Worm (Caenorhabditis elegans) whole organism, L2 larva: ENCODE measurements around the gene nhr-159.

Source experiments
- C34F6.9 ChIP-seq: fragments of 150-350 bp; optimal IDR thresholded peaks from 2 replicates; lab custom pipeline; 2014; ENCODE audit warnings: missing biosample characterization, missing genetic modification characterization
- F13H6.1 ChIP-seq: sonication (generic microtip); optimal IDR thresholded peaks from 2 replicates; lab custom pipeline; 2016; ENCODE audit warnings: missing genetic modification characterization, missing compliant biosample characterization
- R02D3.7 ChIP-seq: fragments of 150-350 bp; optimal IDR thresholded peaks from 2 replicates; lab custom pipeline; 2014; ENCODE audit warnings: missing biosample characterization, missing genetic modification characterization
- ZK546.5 ChIP-seq: sonication (generic microtip); optimal IDR thresholded peaks from 2 replicates; lab custom pipeline; 2017; ENCODE audit warnings: missing biosample characterization, missing genetic modification characterization
- alr-1 ChIP-seq: fragments of 150-350 bp; optimal IDR thresholded peaks from 2 replicates; lab custom pipeline; 2014; ENCODE audit warnings: missing biosample characterization, missing genetic modification characterization
- aly-2 ChIP-seq: fragments of 150-350 bp; optimal IDR thresholded peaks from 2 replicates; lab custom pipeline; 2014; ENCODE audit warnings: missing biosample characterization, missing genetic modification characterization
- ama-1 ChIP-seq: fragments of 150-350 bp; optimal IDR thresholded peaks from 2 replicates; lab custom pipeline; 2018; ENCODE audit warnings: inconsistent platforms
- blmp-1 ChIP-seq: sonication (generic microtip); optimal IDR thresholded peaks from 2 replicates; lab custom pipeline; 2017; ENCODE audit warnings: missing genetic modification characterization, mild to moderate bottlenecking, missing compliant biosample characterization, antibody characterized with exemption, moderate library complexity; ENCODE audit not compliant: insufficient read depth
- ceh-82 ChIP-seq: fragments of 150-350 bp; optimal IDR thresholded peaks from 2 replicates; lab custom pipeline; 2014; ENCODE audit warnings: missing biosample characterization, missing genetic modification characterization
- egl-27 ChIP-seq: sonication (generic microtip); optimal IDR thresholded peaks from 3 replicates; lab custom pipeline; 2017; ENCODE audit warnings: missing biosample characterization, missing genetic modification reagents, missing genetic modification characterization
- elt-1 ChIP-seq: fragments of 150-350 bp; optimal IDR thresholded peaks from 2 replicates; lab custom pipeline; 2014; ENCODE audit warnings: missing biosample characterization, missing genetic modification characterization
- fos-1 ChIP-seq: fragments of 150-350 bp; optimal IDR thresholded peaks from 2 replicates; lab custom pipeline; 2014; ENCODE audit warnings: missing biosample characterization, missing genetic modification characterization
- lin-13 ChIP-seq: fragments of 150-350 bp; optimal IDR thresholded peaks from 2 replicates; lab custom pipeline; 2014; ENCODE audit warnings: missing biosample characterization, missing genetic modification reagents, missing genetic modification characterization
- lin-39 ChIP-seq: fragments of 150-350 bp; optimal IDR thresholded peaks from 2 replicates; lab custom pipeline; 2014; ENCODE audit warnings: missing biosample characterization, missing genetic modification reagents, missing genetic modification characterization
- mab-5 ChIP-seq: fragments of 150-350 bp; optimal IDR thresholded peaks from 2 replicates; lab custom pipeline; 2014; ENCODE audit warnings: missing biosample characterization, missing genetic modification characterization
- mbf-1 ChIP-seq: sonication (generic microtip); optimal IDR thresholded peaks from 2 replicates; lab custom pipeline; 2017; ENCODE audit warnings: missing biosample characterization, missing genetic modification characterization
- mdl-1 ChIP-seq, 2 experiments: fragments of 150-350 bp in 1 of 2; sonication (generic microtip) in 1 of 2; optimal IDR thresholded peaks; 2 replicates each; lab custom pipeline; 2017; ENCODE audit warnings: missing biosample characterization in 2 of 2, missing genetic modification characterization in 2 of 2
- nhr-11 ChIP-seq: fragments of 150-350 bp; optimal IDR thresholded peaks from 2 replicates; lab custom pipeline; 2014; ENCODE audit warnings: missing biosample characterization, missing genetic modification characterization
- nhr-129 ChIP-seq: fragments of 150-350 bp; optimal IDR thresholded peaks from 2 replicates; lab custom pipeline; 2014; ENCODE audit warnings: missing biosample characterization, missing genetic modification characterization
- nhr-21 ChIP-seq: fragments of 150-350 bp; optimal IDR thresholded peaks from 2 replicates; lab custom pipeline; 2014; ENCODE audit warnings: missing biosample characterization, missing genetic modification characterization
- nhr-237 ChIP-seq: fragments of 150-350 bp; optimal IDR thresholded peaks from 2 replicates; lab custom pipeline; 2014; ENCODE audit warnings: missing biosample characterization, missing genetic modification characterization
- nhr-25 ChIP-seq: fragments of 150-350 bp; sonication (generic microtip); optimal IDR thresholded peaks from 3 replicates; lab custom pipeline; 2014; ENCODE audit warnings: missing biosample characterization, missing genetic modification characterization
- peb-1 ChIP-seq: fragments of 150-350 bp; optimal IDR thresholded peaks from 2 replicates; lab custom pipeline; 2014; ENCODE audit warnings: missing biosample characterization, missing genetic modification characterization
- sem-4 ChIP-seq: fragments of 150-350 bp; optimal IDR thresholded peaks from 2 replicates; lab custom pipeline; 2014; ENCODE audit warnings: missing biosample characterization, missing genetic modification reagents, missing genetic modification characterization
- skn-1 ChIP-seq: sonication (generic microtip); optimal IDR thresholded peaks from 2 replicates; lab custom pipeline; 2017; ENCODE audit warnings: missing biosample characterization, missing genetic modification characterization
- sma-9 ChIP-seq, 2 experiments: fragments of 150-350 bp in 1 of 2; sonication (generic microtip) in 1 of 2; optimal IDR thresholded peaks; 2 replicates each; lab custom pipeline; 2014 to 2016; ENCODE audit warnings: missing genetic modification characterization in 2 of 2, mild to moderate bottlenecking in 1 of 2, missing biosample characterization in 1 of 2, missing compliant biosample characterization in 1 of 2, missing genetic modification reagents in 1 of 2, moderate library complexity in 1 of 2
- unc-55 ChIP-seq: fragments of 150-350 bp; sonication (generic microtip); optimal IDR thresholded peaks from 3 replicates; lab custom pipeline; 2014; ENCODE audit warnings: missing biosample characterization, missing genetic modification reagents, missing genetic modification characterization
- unc-62 ChIP-seq: fragments of 150-350 bp; optimal IDR thresholded peaks from 2 replicates; lab custom pipeline; 2014; ENCODE audit warnings: missing biosample characterization, missing genetic modification reagents, missing genetic modification characterization
- zag-1 ChIP-seq: fragments of 150-350 bp; optimal IDR thresholded peaks from 2 replicates; lab custom pipeline; 2014; ENCODE audit warnings: missing biosample characterization, missing genetic modification characterization
- ztf-1 ChIP-seq: fragments of 200-800 bp; sonication (Bioruptor generic); conservative IDR thresholded peaks from 2 replicates; pipeline ENCODE4 v1.3.6; 2022; ENCODE audit warnings: missing genetic modification characterization, missing compliant biosample characterization
- ztf-4 ChIP-seq: fragments of 150-350 bp; optimal IDR thresholded peaks from 2 replicates; lab custom pipeline; 2014; ENCODE audit warnings: missing biosample characterization, missing genetic modification characterization

Gene nhr-159

ce11 chrV:3891919-3892318 lies 13.8 kb upstream of the nhr-159 start, which contains the start of gene C17E7.12:
C17E7.12 (minus strand) TSS chrV:3892019.
- TF ChIP-seq sma-9 (GFP tag; optimal IDR thresholded peaks at IDR 0.05; lab: Kevin White, UChicago) (no peak), sma-9 (tag; optimal IDR thresholded peaks at IDR 0.05; lab: Kevin White, UChicago) (no peak), unc-62 (GFP tag; lab: Kevin White, UChicago) (no peak), nhr-237 (no peak), unc-55 (GFP tag; lab: Kevin White, UChicago) (no peak), ceh-82 (no peak), aly-2 (tag; lab: Kevin White, UChicago) (no peak)

- TF ChIP-seq sem-4 (tag; lab: Kevin White, UChicago), result no peak
- no peak for TF ChIP-seq ceh-82
- no peak for TF ChIP-seq R02D3.7
- TF ChIP-seq aly-2 (tag; lab: Kevin White, UChicago), result no peak
- TF ChIP-seq nhr-25 (tag; lab: Kevin White, UChicago), result no peak
- TF ChIP-seq egl-27 (tag; lab: Kevin White, UChicago), result no peak
- TF ChIP-seq sma-9 (GFP tag; optimal IDR thresholded peaks at IDR 0.05; lab: Kevin White, UChicago), result no peak
- TF ChIP-seq sma-9 (tag; optimal IDR thresholded peaks at IDR 0.05; lab: Kevin White, UChicago), result no peak
- no peak for TF ChIP-seq zag-1 (tag; lab: Kevin White, UChicago)
- TF ChIP-seq unc-55 (GFP tag; lab: Kevin White, UChicago), result no peak
- no peak for TF ChIP-seq ama-1 (lab: Kevin White, UChicago)
- TF ChIP-seq nhr-21 (tag; lab: Kevin White, UChicago), result no peak
- TF ChIP-seq, all 48 proteins: peak for 0
Measured at ce11 chrV:3890761-3891160, 12.6 kb upstream of the nhr-159 start, which contains the start of gene C17E7.9. C17E7.9 (minus strand) TSS chrV:3890861.

- TF ChIP-seq zag-1 (tag; lab: Kevin White, UChicago) (no peak), fos-1 (tag; lab: Kevin White, UChicago) (peak; percentile 59)
Measured at ce11 chrV:3889113-3889512, 11.0 kb upstream of the nhr-159 start, which contains the start of gene C17E7.13. C17E7.13 (minus strand) TSS chrV:3889288.

- TF ChIP-seq sem-4 (tag; lab: Kevin White, UChicago) (no peak), alr-1 (no peak), nhr-21 (tag; lab: Kevin White, UChicago) (no peak), mab-5 (tag; lab: Kevin White, UChicago) (no peak), nhr-11 (tag; lab: Kevin White, UChicago) (no peak), ztf-1 (GFP tag; lab: Robert Waterston, UW) (no peak), ZK546.5 (tag; lab: Kevin White, UChicago) (no peak), ama-1 (lab: Kevin White, UChicago) (no peak), lin-39 (tag; lab: Kevin White, UChicago) (no peak), blmp-1 (tag; lab: Kevin White, UChicago) (no peak), elt-1 (tag; lab: Kevin White, UChicago) (no peak), mdl-1 (tag; optimal IDR thresholded peaks at IDR 0.05; lab: Kevin White, UChicago) (no peak), ceh-82 (no peak), unc-62 (GFP tag; lab: Kevin White, UChicago) (no peak), lin-13 (GFP tag; lab: Kevin White, UChicago) (no peak), R02D3.7 (no peak), fos-1 (tag; lab: Kevin White, UChicago) (no peak), nhr-129 (tag; lab: Kevin White, UChicago) (no peak), peb-1 (tag; lab: Kevin White, UChicago) (no peak)
Measured at ce11 chrV:3886104-3886503, 8.0 kb upstream of the nhr-159 start, which contains the start of gene nhr-124. nhr-124 (minus strand) TSS chrV:3886204.

- no peak for TF ChIP-seq lin-13 (GFP tag; lab: Kevin White, UChicago)
- no peak for TF ChIP-seq lin-39 (tag; lab: Kevin White, UChicago)
- no peak for TF ChIP-seq R02D3.7
- no peak for TF ChIP-seq ama-1 (lab: Kevin White, UChicago)
- TF ChIP-seq elt-1 (tag; lab: Kevin White, UChicago), result no peak
- TF ChIP-seq skn-1 (tag; lab: Kevin White, UChicago), result no peak
- TF ChIP-seq mbf-1 (tag; lab: Kevin White, UChicago), result no peak
- no peak for TF ChIP-seq unc-62 (GFP tag; lab: Kevin White, UChicago)
- no peak for TF ChIP-seq ztf-4
- TF ChIP-seq C34F6.9 (tag; lab: Kevin White, UChicago), result no peak
Measured at ce11 chrV:3884550-3884949, 6.4 kb upstream of the nhr-159 start.

- no peak for TF ChIP-seq alr-1
- TF ChIP-seq F13H6.1 (tag; lab: Kevin White, UChicago), result no peak
- TF ChIP-seq nhr-11 (tag; lab: Kevin White, UChicago), result no peak
- no peak for TF ChIP-seq peb-1 (tag; lab: Kevin White, UChicago)
- TF ChIP-seq nhr-21 (tag; lab: Kevin White, UChicago), result peak; percentile 3
Measured at ce11 chrV:3877242-3877641, 881 bp downstream of the nhr-159 start.
